Worm (Caenorhabditis elegans) whole organism, midembryonic: Measurements from ENCODE around the gene C45G9.2.

Source experiments
- cog-1 ChIP-seq: sonication (generic microtip); optimal IDR thresholded peaks from 2 replicates; lab custom pipeline; 2016; ENCODE audit warnings: missing genetic modification characterization, missing compliant biosample characterization
- flt-1 ChIP-seq: fragments of 200-800 bp; sonication (Bioruptor generic); IDR thresholded peaks from 2 replicates; pipeline ENCODE4 v1.3.6; 2022; ENCODE audit warnings: missing genetic modification characterization, missing compliant biosample characterization
- klf-2 ChIP-seq: fragments of 200-800 bp; sonication (Bioruptor generic); conservative IDR thresholded peaks from 2 replicates; pipeline ENCODE4 v1.3.6; 2022; ENCODE audit warnings: missing genetic modification reagents, missing genetic modification characterization, missing compliant biosample characterization
- ztf-23 ChIP-seq: fragments of 200-800 bp; sonication (Bioruptor generic); IDR thresholded peaks from 2 replicates; pipeline ENCODE4 v1.3.6; 2022; ENCODE audit warnings: missing genetic modification reagents, missing genetic modification characterization, missing compliant biosample characterization
- ztf-29 ChIP-seq: fragments of 200-800 bp; sonication (Bioruptor generic); IDR thresholded peaks from 2 replicates; pipeline ENCODE4 v1.3.6; 2022; ENCODE audit warnings: missing genetic modification reagents, missing genetic modification characterization, missing compliant biosample characterization

DNA sequence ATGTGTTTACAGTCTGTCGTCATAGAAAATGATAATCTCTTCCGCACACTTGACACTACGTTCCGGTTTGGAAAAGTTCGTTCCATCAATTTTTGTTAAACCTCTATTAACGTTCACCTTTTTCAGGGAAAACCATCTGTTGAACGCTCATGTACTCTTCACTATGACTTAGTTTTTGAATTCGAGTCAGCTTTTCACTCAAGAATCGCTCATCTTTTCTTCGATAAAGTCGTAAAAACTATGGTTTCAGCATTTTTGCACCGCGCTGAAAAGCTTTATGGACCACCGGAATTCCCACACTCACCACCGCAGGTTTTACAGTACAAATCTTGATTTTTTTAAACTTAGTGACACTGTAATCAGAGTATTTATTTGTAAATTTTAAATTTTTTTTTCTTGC is 45.2 kb upstream of the C45G9.2 start:
- no peak for TF ChIP-seq ztf-23 (GFP tag; lab: Robert Waterston, UW)
- no peak for TF ChIP-seq ztf-29
- no peak for TF ChIP-seq klf-2 (GFP tag; lab: Robert Waterston, UW)
- no peak for TF ChIP-seq cog-1 (tag; lab: Kevin White, UChicago)
- no peak for TF ChIP-seq flt-1 (GFP tag; lab: Robert Waterston, UW)
